Worm (Caenorhabditis elegans) whole organism, L3 larva: ENCODE measurements around the gene T13F3.6.

ENCODE experiments used
- ama-1 ChIP-seq: fragments of 150-350 bp; optimal IDR thresholded peaks from 2 replicates; lab custom pipeline; 2018
- fkh-10 ChIP-seq: sonication (generic microtip); optimal IDR thresholded peaks from 2 replicates; lab custom pipeline; 2017; ENCODE audit warnings: missing biosample characterization, missing genetic modification reagents, missing genetic modification characterization
- lin-39 ChIP-seq: fragments of 150-350 bp; optimal IDR thresholded peaks from 2 replicates; lab custom pipeline; 2018; ENCODE audit warnings: missing biosample characterization, missing genetic modification reagents, missing genetic modification characterization
- nhr-11 ChIP-seq: fragments of 150-350 bp; optimal IDR thresholded peaks from 2 replicates; lab custom pipeline; 2014; ENCODE audit warnings: missing biosample characterization, missing genetic modification characterization
- nhr-12 ChIP-seq: fragments of 150-350 bp; optimal IDR thresholded peaks from 2 replicates; lab custom pipeline; 2014; ENCODE audit warnings: missing biosample characterization, missing genetic modification characterization
- pha-4 ChIP-seq: fragments of 150-350 bp; optimal IDR thresholded peaks from 2 replicates; lab custom pipeline; 2014; ENCODE audit warnings: missing biosample characterization, missing genetic modification reagents, missing genetic modification characterization
- pqm-1 ChIP-seq: fragments of 150-350 bp; optimal IDR thresholded peaks from 2 replicates; lab custom pipeline; 2017; ENCODE audit warnings: missing biosample characterization, missing genetic modification characterization, inconsistent platforms
- tbx-2 ChIP-seq: sonication (generic microtip); optimal IDR thresholded peaks from 2 replicates; lab custom pipeline; 2016; ENCODE audit warnings: mild to moderate bottlenecking, missing genetic modification characterization, missing compliant biosample characterization
- unc-39 ChIP-seq: sonication (generic microtip); optimal IDR thresholded peaks from 4 replicates; lab custom pipeline; 2017; ENCODE audit warnings: missing biosample characterization, missing genetic modification characterization
- ztf-11 ChIP-seq: fragments of 150-350 bp; optimal IDR thresholded peaks from 2 replicates; lab custom pipeline; 2014; ENCODE audit warnings: missing biosample characterization, missing genetic modification characterization

ce11 chrV:16233624-16234023 lies 37.4 kb downstream of the T13F3.6 start, which contains the start of gene clec-233:
- no peak for TF ChIP-seq nhr-12 (tag; lab: Kevin White, UChicago)
- no peak for TF ChIP-seq pqm-1
- no peak for TF ChIP-seq lin-39
- no peak for TF ChIP-seq fkh-10 (GFP tag; lab: Kevin White, UChicago)
- TF ChIP-seq nhr-11 (tag; lab: Kevin White, UChicago) = no peak
- TF ChIP-seq unc-39 (tag; lab: Kevin White, UChicago) = no peak
- no peak for TF ChIP-seq ztf-11 (tag; lab: Kevin White, UChicago)
- TF ChIP-seq tbx-2 = no peak
- no peak for TF ChIP-seq ama-1 (lab: Kevin White, UChicago)
- no peak for TF ChIP-seq pha-4
